Fruit fly (Drosophila melanogaster) whole organism, adult: ENCODE measurements around the gene CG31473.
A peak's percentile ranks its signal among the peaks of the same experiment; 100 is the strongest.

Source experiments
- CG11617 ChIP-seq: fragments of 200-800 bp; sonication (Bioruptor generic); optimal IDR thresholded peaks from 2 replicates; lab custom pipeline; 2017; ENCODE audit warnings: mild to moderate bottlenecking, missing biosample characterization, missing genetic modification reagents, missing genetic modification characterization
- CG12768 ChIP-seq: fragments of 200-800 bp; sonication (Bioruptor generic); optimal IDR thresholded peaks from 2 replicates; lab custom pipeline; 2017; ENCODE audit warnings: missing biosample characterization, missing genetic modification characterization, mild to moderate bottlenecking, moderate library complexity, missing genetic modification reagents
- CG14711 ChIP-seq: fragments of 200-800 bp; sonication (Bioruptor generic); optimal IDR thresholded peaks from 2 replicates; lab custom pipeline; 2018; ENCODE audit warnings: missing biosample characterization, mild to moderate bottlenecking, missing genetic modification characterization, moderate library complexity
- CG1620 ChIP-seq: fragments of 200-800 bp; sonication (Bioruptor generic); optimal IDR thresholded peaks from 2 replicates; lab custom pipeline; 2016; ENCODE audit warnings: missing biosample characterization, missing genetic modification characterization
- CG33017 ChIP-seq: fragments of 200-800 bp; sonication (Bioruptor generic); optimal IDR thresholded peaks from 2 replicates; lab custom pipeline; 2018; ENCODE audit warnings: missing biosample characterization, mild to moderate bottlenecking, missing genetic modification characterization, moderate library complexity
- CG5204 ChIP-seq: fragments of 200-800 bp; sonication (Bioruptor generic); optimal IDR thresholded peaks from 2 replicates; lab custom pipeline; 2016; ENCODE audit warnings: missing biosample characterization, missing genetic modification characterization
- CG7045 ChIP-seq: fragments of 200-800 bp; sonication (Bioruptor generic); optimal IDR thresholded peaks from 2 replicates; lab custom pipeline; 2017; ENCODE audit warnings: missing biosample characterization, mild to moderate bottlenecking, missing genetic modification characterization
- CG7101 ChIP-seq: fragments of 200-800 bp; sonication (Bioruptor generic); optimal IDR thresholded peaks from 2 replicates; lab custom pipeline; 2018; ENCODE audit warnings: missing biosample characterization, mild to moderate bottlenecking, missing genetic modification characterization, moderate library complexity
- Clk ChIP-seq: fragments of 200-800 bp; sonication (Bioruptor generic); optimal IDR thresholded peaks from 2 replicates; lab custom pipeline; 2017; ENCODE audit warnings: missing biosample characterization, missing genetic modification characterization
- Crg-1 ChIP-seq: fragments of 200-800 bp; sonication (Bioruptor generic); optimal IDR thresholded peaks from 2 replicates; lab custom pipeline; 2016; ENCODE audit warnings: missing biosample characterization, missing genetic modification characterization
- Hr96 ChIP-seq: fragments of 200-800 bp; sonication (Bioruptor generic); optimal IDR thresholded peaks from 2 replicates; lab custom pipeline; 2016; ENCODE audit warnings: missing biosample characterization, missing genetic modification characterization
- Mnt ChIP-seq: fragments of 200-800 bp; sonication (Bioruptor generic); optimal IDR thresholded peaks from 2 replicates; lab custom pipeline; 2016; ENCODE audit warnings: missing biosample characterization, mild to moderate bottlenecking, missing genetic modification characterization
- bab1 ChIP-seq: fragments of 200-800 bp; sonication (Bioruptor generic); optimal IDR thresholded peaks from 3 replicates; lab custom pipeline; 2019; ENCODE audit warnings: missing biosample characterization, mild to moderate bottlenecking, missing genetic modification characterization, moderate library complexity
- cic ChIP-seq: fragments of 200-800 bp; sonication (Bioruptor generic); optimal IDR thresholded peaks from 2 replicates; lab custom pipeline; 2017; ENCODE audit warnings: missing biosample characterization, mild to moderate bottlenecking, missing genetic modification characterization, moderate library complexity
- cnc ChIP-seq, 2 experiments: fragments of >200 bp; optimal IDR thresholded peaks; 2 replicates each; lab custom pipeline; 2017
- kay ChIP-seq: fragments of 200-800 bp; sonication (Bioruptor generic); peaks from one replicate; lab custom pipeline; 2016; ENCODE audit warnings: missing biosample characterization, missing genetic modification characterization, borderline replicate concordance
- ovo ChIP-seq: fragments of 200-800 bp; sonication (Bioruptor generic); optimal IDR thresholded peaks from 2 replicates; lab custom pipeline; 2016; ENCODE audit warnings: missing biosample characterization, missing genetic modification characterization
- pad ChIP-seq: fragments of 200-800 bp; sonication (Bioruptor generic); optimal IDR thresholded peaks from 3 replicates; lab custom pipeline; 2017; ENCODE audit warnings: missing biosample characterization, missing genetic modification characterization, mild to moderate bottlenecking, moderate library complexity, missing genetic modification reagents
- tj ChIP-seq: fragments of 200-800 bp; sonication (Bioruptor generic); optimal IDR thresholded peaks from 3 replicates; lab custom pipeline; 2017; ENCODE audit warnings: missing biosample characterization, mild to moderate bottlenecking, missing genetic modification characterization, moderate library complexity
- toe ChIP-seq: fragments of 200-800 bp; sonication (Bioruptor generic); optimal IDR thresholded peaks from 2 replicates; lab custom pipeline; 2016; ENCODE audit warnings: missing biosample characterization, missing genetic modification characterization

CG31473 gene

dm6 chr3R:7809662-7810621 lies 1.7 kb upstream of the CG31473 start, which contains the start of the genes CG2993 and sgll:
Gene CG2993, minus strand, starts transcription at chr3R:7810014.
Gene sgll, plus strand, starts transcription at chr3R:7810532.
- peak; percentile 85 for TF ChIP-seq toe
- no peak for TF ChIP-seq kay (GFP tag; lab: Kevin White, UChicago)
- TF ChIP-seq CG14711 (tag; lab: Kevin White, UChicago): peak; percentile 54
- peak; percentile 59 for TF ChIP-seq CG5204 (GFP tag; lab: Kevin White, UChicago)
- TF ChIP-seq CG12768 (GFP tag; lab: Kevin White, UChicago): peak; percentile 55
- TF ChIP-seq ovo (GFP tag; lab: Kevin White, UChicago): peak; percentile 97
- peak; percentile 61 for TF ChIP-seq CG7045 (GFP tag; lab: Kevin White, UChicago)
- TF ChIP-seq Crg-1: peak; percentile 88
- peak; percentile 96 for TF ChIP-seq CG1620
- peak; percentile 12 for TF ChIP-seq CG11617
- peak; percentile 86 for TF ChIP-seq Mnt (GFP tag; lab: Kevin White, UChicago)
- TF ChIP-seq CG7101 (tag; lab: Kevin White, UChicago): peak; percentile 78
- no peak for TF ChIP-seq tj
- peak; percentile 20 for TF ChIP-seq Clk (GFP tag; lab: Kevin White, UChicago)
- TF ChIP-seq Hr96: peak; percentile 92
- TF ChIP-seq CG33017 (tag; lab: Kevin White, UChicago): peak; percentile 39
- TF ChIP-seq pad (GFP tag; lab: Kevin White, UChicago): peak; percentile 77
- peak; percentile 65 for TF ChIP-seq bab1
- TF ChIP-seq cic (GFP tag; lab: Kevin White, UChicago): peak; percentile 27
- TF ChIP-seq cnc (optimal IDR thresholded peaks at IDR 0.05; lab: Kevin White, UChicago): no peak

- TF ChIP-seq CG33017 (tag; lab: Kevin White, UChicago) (no peak), kay (GFP tag; lab: Kevin White, UChicago) (no peak), CG7101 (tag; lab: Kevin White, UChicago) (no peak), pad (GFP tag; lab: Kevin White, UChicago) (no peak), toe (no peak), bab1 (no peak), Mnt (GFP tag; lab: Kevin White, UChicago) (no peak), cnc (optimal IDR thresholded peaks at IDR 0.05; lab: Kevin White, UChicago) (no peak), CG7045 (GFP tag; lab: Kevin White, UChicago) (no peak), ovo (GFP tag; lab: Kevin White, UChicago) (no peak), Hr96 (no peak)
Measured at dm6 chr3R:7813518-7813917, 1.9 kb downstream of the CG31473 start.

- peak; percentile 74 for TF ChIP-seq CG7045 (GFP tag; lab: Kevin White, UChicago)
- TF ChIP-seq cnc (optimal IDR thresholded peaks at IDR 0.05; lab: Kevin White, UChicago): no peak
- TF ChIP-seq CG7101 (tag; lab: Kevin White, UChicago): no peak
- TF ChIP-seq CG5204 (GFP tag; lab: Kevin White, UChicago): peak; percentile 76
- peak; percentile 34 for TF ChIP-seq CG33017 (tag; lab: Kevin White, UChicago)
- no peak for TF ChIP-seq Clk (GFP tag; lab: Kevin White, UChicago)
- no peak for TF ChIP-seq cic (GFP tag; lab: Kevin White, UChicago)
- TF ChIP-seq pad (GFP tag; lab: Kevin White, UChicago): peak; percentile 36
- no peak for TF ChIP-seq Crg-1
- TF ChIP-seq CG12768 (GFP tag; lab: Kevin White, UChicago): peak; percentile 61
- TF ChIP-seq CG14711 (tag; lab: Kevin White, UChicago): peak; percentile 22
- TF ChIP-seq bab1: no peak
- TF ChIP-seq Hr96: peak; percentile 42
- peak; percentile 70 for TF ChIP-seq toe
- no peak for TF ChIP-seq Mnt (GFP tag; lab: Kevin White, UChicago)
- TF ChIP-seq CG11617: peak; percentile 40
- TF ChIP-seq tj: peak; percentile 4
- no peak for TF ChIP-seq CG1620
- peak; percentile 32 for TF ChIP-seq kay (GFP tag; lab: Kevin White, UChicago)
- TF ChIP-seq ovo (GFP tag; lab: Kevin White, UChicago): no peak
Measured at dm6 chr3R:7813981-7814529, 2.4 kb downstream of the CG31473 start, which contains the start of gene CG34384. Gene CG34384, plus strand, starts transcription at chr3R:7814361.

- TF ChIP-seq Crg-1: no peak
- peak; percentile 41 for TF ChIP-seq CG33017 (tag; lab: Kevin White, UChicago)
- peak; percentile 69 for TF ChIP-seq CG14711 (tag; lab: Kevin White, UChicago)
- TF ChIP-seq ovo (GFP tag; lab: Kevin White, UChicago): no peak
- no peak for TF ChIP-seq tj
- no peak for TF ChIP-seq bab1
- TF ChIP-seq kay (GFP tag; lab: Kevin White, UChicago): no peak
- TF ChIP-seq CG7101 (tag; lab: Kevin White, UChicago): peak; percentile 34
- TF ChIP-seq Mnt (GFP tag; lab: Kevin White, UChicago): peak; percentile 18
- peak; percentile 49 for TF ChIP-seq CG12768 (GFP tag; lab: Kevin White, UChicago)
- peak; percentile 36 for TF ChIP-seq CG7045 (GFP tag; lab: Kevin White, UChicago)
- TF ChIP-seq CG1620: no peak
- peak; percentile 2 for TF ChIP-seq pad (GFP tag; lab: Kevin White, UChicago)
- TF ChIP-seq cnc (optimal IDR thresholded peaks at IDR 0.05; lab: Kevin White, UChicago): no peak
- TF ChIP-seq Hr96: peak; percentile 43
- TF ChIP-seq cic (GFP tag; lab: Kevin White, UChicago): peak; percentile 88
- peak; percentile 68 for TF ChIP-seq toe
- TF ChIP-seq Clk (GFP tag; lab: Kevin White, UChicago): peak; percentile 52
- TF ChIP-seq CG11617: peak; percentile 28
- TF ChIP-seq CG5204 (GFP tag; lab: Kevin White, UChicago): peak; percentile 32
Measured at dm6 chr3R:7821559-7821958, 9.9 kb downstream of the CG31473 start.
